Worm (Caenorhabditis elegans) whole organism, L2 larva: ENCODE results near the gene sqst-5.

Experiments
- C34F6.9 ChIP-seq: fragments of 150-350 bp; optimal IDR thresholded peaks from 2 replicates; lab custom pipeline; 2014; ENCODE audit warnings: missing biosample characterization, missing genetic modification characterization
- F13H6.1 ChIP-seq: sonication (generic microtip); optimal IDR thresholded peaks from 2 replicates; lab custom pipeline; 2016; ENCODE audit warnings: missing genetic modification characterization, missing compliant biosample characterization
- R02D3.7 ChIP-seq: fragments of 150-350 bp; optimal IDR thresholded peaks from 2 replicates; lab custom pipeline; 2014; ENCODE audit warnings: missing biosample characterization, missing genetic modification characterization
- ZK546.5 ChIP-seq: sonication (generic microtip); optimal IDR thresholded peaks from 2 replicates; lab custom pipeline; 2017; ENCODE audit warnings: missing biosample characterization, missing genetic modification characterization
- aly-2 ChIP-seq: fragments of 150-350 bp; optimal IDR thresholded peaks from 2 replicates; lab custom pipeline; 2014; ENCODE audit warnings: missing biosample characterization, missing genetic modification characterization
- ceh-16 ChIP-seq: fragments of 150-350 bp; optimal IDR thresholded peaks from 2 replicates; lab custom pipeline; 2014; ENCODE audit warnings: missing biosample characterization, missing genetic modification characterization
- ceh-82 ChIP-seq: fragments of 150-350 bp; optimal IDR thresholded peaks from 2 replicates; lab custom pipeline; 2014; ENCODE audit warnings: missing biosample characterization, missing genetic modification characterization
- crh-2 ChIP-seq: sonication (generic microtip); optimal IDR thresholded peaks from 2 replicates; lab custom pipeline; 2017; ENCODE audit warnings: missing biosample characterization, missing genetic modification characterization
- dmd-4 ChIP-seq: sonication (generic microtip); optimal IDR thresholded peaks from 2 replicates; lab custom pipeline; 2017; ENCODE audit warnings: missing biosample characterization, missing genetic modification characterization
- elt-3 ChIP-seq: sonication (generic microtip); optimal IDR thresholded peaks from 2 replicates; lab custom pipeline; 2017; ENCODE audit warnings: missing biosample characterization, missing genetic modification characterization
- fos-1 ChIP-seq: fragments of 150-350 bp; optimal IDR thresholded peaks from 2 replicates; lab custom pipeline; 2014; ENCODE audit warnings: missing biosample characterization, missing genetic modification characterization
- gmeb-1 ChIP-seq: fragments of 150-350 bp; optimal IDR thresholded peaks from 2 replicates; lab custom pipeline; 2014; ENCODE audit warnings: missing biosample characterization, missing genetic modification characterization
- lin-13 ChIP-seq: fragments of 150-350 bp; optimal IDR thresholded peaks from 2 replicates; lab custom pipeline; 2014; ENCODE audit warnings: missing biosample characterization, missing genetic modification reagents, missing genetic modification characterization
- lin-39 ChIP-seq: fragments of 150-350 bp; optimal IDR thresholded peaks from 2 replicates; lab custom pipeline; 2014; ENCODE audit warnings: missing biosample characterization, missing genetic modification reagents, missing genetic modification characterization
- lsy-2 ChIP-seq, 2 experiments: fragments of 150-350 bp in 1 of 2; sonication (generic microtip) in 1 of 2; optimal IDR thresholded peaks; 2 replicates each; lab custom pipeline; 2014 to 2017; ENCODE audit warnings: missing biosample characterization in 2 of 2, missing genetic modification characterization in 2 of 2
- mdl-1 ChIP-seq, 2 experiments: fragments of 150-350 bp in 1 of 2; sonication (generic microtip) in 1 of 2; optimal IDR thresholded peaks; 2 replicates each; lab custom pipeline; 2017; ENCODE audit warnings: missing biosample characterization in 2 of 2, missing genetic modification characterization in 2 of 2
- nhr-10 ChIP-seq: sonication (generic microtip); optimal IDR thresholded peaks from 2 replicates; lab custom pipeline; 2017; ENCODE audit warnings: missing biosample characterization, missing genetic modification characterization
- nhr-11 ChIP-seq: fragments of 150-350 bp; optimal IDR thresholded peaks from 2 replicates; lab custom pipeline; 2014; ENCODE audit warnings: missing biosample characterization, missing genetic modification characterization
- nhr-12 ChIP-seq: fragments of 150-350 bp; optimal IDR thresholded peaks from 2 replicates; lab custom pipeline; 2014; ENCODE audit warnings: missing biosample characterization, missing genetic modification characterization
- nhr-129 ChIP-seq: fragments of 150-350 bp; optimal IDR thresholded peaks from 2 replicates; lab custom pipeline; 2014; ENCODE audit warnings: missing biosample characterization, missing genetic modification characterization
- nhr-21 ChIP-seq: fragments of 150-350 bp; optimal IDR thresholded peaks from 2 replicates; lab custom pipeline; 2014; ENCODE audit warnings: missing biosample characterization, missing genetic modification characterization
- nhr-23 ChIP-seq: fragments of 150-350 bp; optimal IDR thresholded peaks from 2 replicates; lab custom pipeline; 2014; ENCODE audit warnings: missing biosample characterization, missing genetic modification reagents, missing genetic modification characterization
- nhr-6 ChIP-seq: fragments of 150-350 bp; optimal IDR thresholded peaks from 2 replicates; lab custom pipeline; 2014; ENCODE audit warnings: missing biosample characterization, missing genetic modification characterization
- nhr-77 ChIP-seq: fragments of 150-350 bp; optimal IDR thresholded peaks from 2 replicates; lab custom pipeline; 2014; ENCODE audit warnings: missing biosample characterization, missing genetic modification characterization
- peb-1 ChIP-seq: fragments of 150-350 bp; optimal IDR thresholded peaks from 2 replicates; lab custom pipeline; 2014; ENCODE audit warnings: missing biosample characterization, missing genetic modification characterization
- sem-4 ChIP-seq: fragments of 150-350 bp; optimal IDR thresholded peaks from 2 replicates; lab custom pipeline; 2014; ENCODE audit warnings: missing biosample characterization, missing genetic modification reagents, missing genetic modification characterization
- skn-1 ChIP-seq: sonication (generic microtip); optimal IDR thresholded peaks from 2 replicates; lab custom pipeline; 2017; ENCODE audit warnings: missing biosample characterization, missing genetic modification characterization
- sma-3 ChIP-seq: sonication (generic microtip); optimal IDR thresholded peaks from 2 replicates; lab custom pipeline; 2016; ENCODE audit warnings: missing genetic modification reagents, missing genetic modification characterization, missing compliant biosample characterization
- snpc-4 ChIP-seq: fragments of 150-350 bp; optimal IDR thresholded peaks from 2 replicates; lab custom pipeline; 2014; ENCODE audit warnings: missing biosample characterization, missing genetic modification characterization
- unc-39 ChIP-seq: fragments of 150-350 bp; optimal IDR thresholded peaks from 2 replicates; lab custom pipeline; 2014; ENCODE audit warnings: missing biosample characterization, missing genetic modification characterization
- unc-55 ChIP-seq: fragments of 150-350 bp; sonication (generic microtip); optimal IDR thresholded peaks from 3 replicates; lab custom pipeline; 2014; ENCODE audit warnings: missing biosample characterization, missing genetic modification reagents, missing genetic modification characterization
- zag-1 ChIP-seq: fragments of 150-350 bp; optimal IDR thresholded peaks from 2 replicates; lab custom pipeline; 2014; ENCODE audit warnings: missing biosample characterization, missing genetic modification characterization
- ztf-11 ChIP-seq: sonication (generic microtip); optimal IDR thresholded peaks from 2 replicates; lab custom pipeline; 2017; ENCODE audit warnings: missing biosample characterization, missing genetic modification characterization
- ztf-4 ChIP-seq: fragments of 150-350 bp; optimal IDR thresholded peaks from 2 replicates; lab custom pipeline; 2014; ENCODE audit warnings: missing biosample characterization, missing genetic modification characterization

Gene sqst-5

ce11 chrIII:147570-148076 is at the start of gene sqst-5:
Gene sqst-5, minus strand, starts transcription at chrIII:147620.
- TF ChIP-seq fos-1 (tag; lab: Kevin White, UChicago), result peak; percentile 65
- TF ChIP-seq ceh-16 (tag; lab: Kevin White, UChicago), result no peak
- no peak for TF ChIP-seq skn-1
- TF ChIP-seq dmd-4, result no peak
- TF ChIP-seq gmeb-1 (tag; lab: Kevin White, UChicago), result peak; percentile 4
- no peak for TF ChIP-seq nhr-6

ce11 chrIII:194160-194559 is 46.7 kb upstream of the sqst-5 start, which contains the start of gene F40G9.17:
Gene F40G9.17, plus strand, starts transcription at chrIII:194460.
- no peak for TF ChIP-seq crh-2
- TF ChIP-seq nhr-12 (tag; lab: Kevin White, UChicago), result no peak
- TF ChIP-seq lsy-2 (tag; optimal IDR thresholded peaks at IDR 0.05; lab: Kevin White, UChicago), result no peak
- TF ChIP-seq nhr-129 (tag; lab: Kevin White, UChicago), result no peak
- TF ChIP-seq lin-39 (tag; lab: Kevin White, UChicago), result no peak
- no peak for TF ChIP-seq sem-4
- TF ChIP-seq ceh-16 (tag; lab: Kevin White, UChicago), result no peak
- no peak for TF ChIP-seq nhr-77
- no peak for TF ChIP-seq R02D3.7 (tag; lab: Kevin White, UChicago)
- no peak for TF ChIP-seq F13H6.1 (tag; lab: Kevin White, UChicago)
- TF ChIP-seq unc-55 (GFP tag; lab: Kevin White, UChicago), result no peak
- no peak for TF ChIP-seq nhr-21 (tag; lab: Kevin White, UChicago)
- TF ChIP-seq, all 48 proteins: peak for 0

- TF ChIP-seq lin-13 (GFP tag; lab: Kevin White, UChicago), result no peak
- no peak for TF ChIP-seq elt-3 (tag; lab: Kevin White, UChicago)
- TF ChIP-seq gmeb-1 (tag; lab: Kevin White, UChicago), result no peak
- no peak for TF ChIP-seq nhr-23 (tag; lab: Kevin White, UChicago)
Measured at ce11 chrIII:191803-192202, 44.4 kb upstream of the sqst-5 start, which contains the start of gene sec-20. Gene sec-20, plus strand, starts transcription at chrIII:192103.

ce11 chrIII:190686-191085 is 43.3 kb upstream of the sqst-5 start, which contains the start of gene cox-17:
Gene cox-17, plus strand, starts transcription at chrIII:190986.
- TF ChIP-seq nhr-6 (no peak), ZK546.5 (tag; lab: Kevin White, UChicago) (no peak), ztf-11 (tag; lab: Kevin White, UChicago) (no peak), aly-2 (no peak), ztf-4 (tag; lab: Kevin White, UChicago) (no peak), unc-55 (GFP tag; lab: Kevin White, UChicago) (no peak), peb-1 (tag; lab: Kevin White, UChicago) (no peak), nhr-10 (no peak)
- TF ChIP-seq, all 48 proteins: peak for 0

ce11 chrIII:189280-189679 is 41.9 kb upstream of the sqst-5 start:
- TF ChIP-seq snpc-4, result no peak
- TF ChIP-seq unc-55 (GFP tag; lab: Kevin White, UChicago), result no peak
- TF ChIP-seq zag-1 (tag; lab: Kevin White, UChicago), result no peak
- TF ChIP-seq, all 48 proteins: peak for 0

ce11 chrIII:188426-188888 is 41.0 kb upstream of the sqst-5 start, which contains the start of gene ubc-20:
Gene ubc-20, plus strand, starts transcription at chrIII:188838.
- TF ChIP-seq skn-1 (no peak), fos-1 (tag; lab: Kevin White, UChicago) (no peak), C34F6.9 (tag; lab: Kevin White, UChicago) (peak; percentile 60), ztf-4 (tag; lab: Kevin White, UChicago) (no peak), sma-3 (GFP tag; lab: Kevin White, UChicago) (peak; percentile 1), gmeb-1 (tag; lab: Kevin White, UChicago) (peak; percentile 18), unc-55 (GFP tag; lab: Kevin White, UChicago) (peak; percentile 30), mdl-1 (tag; optimal IDR thresholded peaks at IDR 0.05; lab: Kevin White, UChicago) (no peak), unc-39 (tag; lab: Kevin White, UChicago) (no peak), lin-13 (GFP tag; lab: Kevin White, UChicago) (no peak), nhr-10 (no peak), nhr-129 (tag; lab: Kevin White, UChicago) (peak; percentile 35), dmd-4 (no peak), peb-1 (tag; lab: Kevin White, UChicago) (no peak), lsy-2 (tag; optimal IDR thresholded peaks at IDR 0.05; lab: Kevin White, UChicago) (peak in 1 of 2 experiments; percentile 48), ceh-82 (tag; lab: Kevin White, UChicago) (no peak), nhr-11 (tag; lab: Kevin White, UChicago) (no peak)
